Worm (Caenorhabditis elegans) whole organism, L1 larva: ENCODE results near the gene cup-5.

Source experiments
- C04F5.9 ChIP-seq: sonication (generic microtip); optimal IDR thresholded peaks from 2 replicates; lab custom pipeline; 2016; ENCODE audit warnings: missing genetic modification characterization, missing compliant biosample characterization
- C34B4.2 ChIP-seq: sonication (generic microtip); optimal IDR thresholded peaks from 2 replicates; lab custom pipeline; 2017; ENCODE audit warnings: mild to moderate bottlenecking, missing genetic modification characterization, missing compliant biosample characterization
- ama-1 ChIP-seq: fragments of 150-350 bp; optimal IDR thresholded peaks from 2 replicates; lab custom pipeline; 2014
- blmp-1 ChIP-seq: fragments of 150-350 bp; optimal IDR thresholded peaks from 2 replicates; lab custom pipeline; 2014; ENCODE audit warnings: missing biosample characterization, missing genetic modification characterization
- ceh-8 ChIP-seq: fragments of 200-800 bp; sonication (Bioruptor generic); optimal IDR thresholded peaks from 2 replicates; lab custom pipeline; 2018; ENCODE audit warnings: mild to moderate bottlenecking, missing genetic modification characterization, moderate library complexity, missing compliant biosample characterization
- ces-1 ChIP-seq: fragments of 150-350 bp; optimal IDR thresholded peaks from 2 replicates; lab custom pipeline; 2014; ENCODE audit warnings: missing biosample characterization, missing genetic modification reagents, missing genetic modification characterization
- elt-3 ChIP-seq, 6 experiments: fragments of 150-350 bp in 1 of 6; sonication (generic microtip); optimal IDR thresholded peaks; 2 replicates each; lab custom pipeline; 2017 to 2018; ENCODE audit warnings: missing biosample characterization in 6 of 6, missing genetic modification characterization in 6 of 6, inconsistent platforms in 1 of 6
- ets-5 ChIP-seq: fragments of 200-800 bp; sonication (Bioruptor generic); IDR thresholded peaks from 2 replicates; pipeline ENCODE4 v1.3.6; 2022; ENCODE audit warnings: missing genetic modification characterization, missing compliant biosample characterization
- fkh-10 ChIP-seq: sonication (generic microtip); optimal IDR thresholded peaks from 2 replicates; lab custom pipeline; 2017; ENCODE audit warnings: missing biosample characterization, missing genetic modification reagents, missing genetic modification characterization
- fkh-8 ChIP-seq: sonication (generic microtip); optimal IDR thresholded peaks from 2 replicates; lab custom pipeline; 2016; ENCODE audit warnings: mild to moderate bottlenecking, missing genetic modification characterization, missing compliant biosample characterization
- hlh-17 ChIP-seq: fragments of 200-800 bp; sonication (Bioruptor generic); optimal IDR thresholded peaks from 2 replicates; lab custom pipeline; 2018; ENCODE audit warnings: missing genetic modification characterization, mild to moderate bottlenecking, missing compliant biosample characterization, moderate library complexity, borderline replicate concordance
- lin-13 ChIP-seq: fragments of 150-350 bp; optimal IDR thresholded peaks from 2 replicates; lab custom pipeline; 2014; ENCODE audit warnings: missing biosample characterization, missing genetic modification reagents, missing genetic modification characterization
- lir-3 ChIP-seq: sonication (generic microtip); optimal IDR thresholded peaks from 2 replicates; lab custom pipeline; 2016; ENCODE audit warnings: mild to moderate bottlenecking, missing genetic modification characterization, moderate library complexity, missing compliant biosample characterization; ENCODE audit not compliant: poor library complexity
- mab-9 ChIP-seq: fragments of 200-800 bp; sonication (Bioruptor generic); IDR thresholded peaks from 2 replicates; pipeline ENCODE4 v1.3.6; 2022; ENCODE audit warnings: missing genetic modification reagents, missing genetic modification characterization, missing compliant biosample characterization
- pqm-1 ChIP-seq: sonication (generic microtip); optimal IDR thresholded peaks from 3 replicates; lab custom pipeline; 2017; ENCODE audit warnings: missing biosample characterization, missing genetic modification characterization
- skn-1 ChIP-seq: fragments of 150-350 bp; optimal IDR thresholded peaks from 2 replicates; lab custom pipeline; 2014; ENCODE audit warnings: missing biosample characterization, missing genetic modification characterization
- tlp-1 ChIP-seq: fragments of 150-350 bp; optimal IDR thresholded peaks from 2 replicates; lab custom pipeline; 2014; ENCODE audit warnings: missing biosample characterization, missing genetic modification characterization

Gene cup-5

DNA sequence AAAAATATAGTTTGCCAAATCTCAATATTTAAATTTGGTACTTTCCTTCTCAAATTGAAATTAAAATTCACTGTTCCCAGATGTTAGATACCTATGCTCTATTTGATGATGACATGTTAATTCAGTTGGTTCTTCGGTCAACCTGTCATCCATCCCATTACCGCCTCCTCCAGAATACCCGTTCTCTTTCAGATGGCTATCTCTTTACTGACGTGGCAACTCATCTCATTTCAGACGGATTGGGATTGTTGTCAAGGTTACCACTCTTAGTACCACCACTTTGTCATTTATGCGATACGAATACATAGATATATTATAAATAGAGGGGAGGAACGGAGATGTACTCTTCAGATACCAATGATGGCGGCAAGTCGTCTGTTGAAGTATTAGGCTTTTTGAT is 37.4 kb downstream of the cup-5 start:
- no peak for TF ChIP-seq ceh-8 (GFP tag; lab: Kevin White, UChicago)
- no peak for TF ChIP-seq skn-1 (tag; lab: Kevin White, UChicago)

ce11 chrIII:7622922-7623321 is 38.9 kb downstream of the cup-5 start:
- TF ChIP-seq C04F5.9 (tag; lab: Kevin White, UChicago) (no peak), blmp-1 (tag; lab: Kevin White, UChicago) (peak; percentile 49), elt-3 (tag; optimal IDR thresholded peaks at IDR 0.05; lab: Kevin White, UChicago) (peak in 1 of 6 experiments; percentile 14), mab-9 (no peak)

ce11 chrIII:7625086-7625485 is 41.1 kb downstream of the cup-5 start, which contains the start of gene fbn-1:
fbn-1 (plus strand) TSS chrIII:7625386.
- TF ChIP-seq lin-13 (GFP tag; lab: Kevin White, UChicago): no peak
- TF ChIP-seq fkh-8: no peak
- TF ChIP-seq pqm-1: no peak
- TF ChIP-seq fkh-10 (GFP tag; lab: Kevin White, UChicago): no peak
- no peak for TF ChIP-seq lir-3 (tag; lab: Kevin White, UChicago)
- no peak for TF ChIP-seq hlh-17 (GFP tag; lab: Kevin White, UChicago)
- no peak for TF ChIP-seq ceh-8 (GFP tag; lab: Kevin White, UChicago)
- no peak for TF ChIP-seq ets-5 (GFP tag; lab: Robert Waterston, UW)
- no peak for TF ChIP-seq ama-1 (lab: Kevin White, UChicago)
- TF ChIP-seq ces-1 (GFP tag; lab: Kevin White, UChicago): no peak
- no peak for TF ChIP-seq tlp-1 (tag; lab: Kevin White, UChicago)
- TF ChIP-seq C34B4.2: no peak
- TF ChIP-seq, all 84 proteins: peak for 0
